Comparison of ENCODE assay signal across 2 worm cellular contexts in the genomic region with DNA sequence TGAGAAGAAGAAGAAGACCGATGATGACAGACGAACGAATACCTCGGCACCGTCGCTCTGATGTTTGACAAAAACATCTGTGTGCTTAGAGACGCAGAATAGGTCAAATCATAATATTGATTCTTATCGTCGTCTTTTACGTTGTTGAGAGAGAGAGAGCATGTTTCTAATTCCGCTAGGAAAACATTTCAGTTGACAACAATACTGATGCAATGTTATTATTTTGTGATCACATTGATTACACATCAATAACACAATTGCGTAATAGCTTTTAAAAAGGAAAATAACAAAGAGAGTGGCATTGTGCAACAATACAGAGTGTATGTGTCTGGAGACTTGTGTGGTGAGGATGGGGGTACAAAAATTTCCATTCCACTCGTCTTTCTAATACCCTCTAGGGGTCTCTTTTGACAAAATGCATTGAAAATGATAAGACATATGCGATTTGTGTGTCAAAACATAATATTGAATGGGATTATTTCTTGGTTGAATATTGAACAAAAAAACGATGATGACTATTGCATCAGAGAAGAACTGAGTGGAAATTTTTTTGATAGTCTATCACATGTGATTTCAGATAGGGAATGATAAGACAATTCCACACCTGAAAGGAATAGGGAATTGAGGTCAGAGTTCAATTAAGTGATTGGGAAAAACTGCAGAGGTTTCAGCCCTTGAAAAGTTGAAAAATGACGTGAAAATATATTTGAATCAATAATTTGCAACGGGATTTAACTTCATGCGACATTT.
TF ChIP-seq lines count a peak whose summit lies in the region.

No protein-coding gene starts in this region.

TF ChIP-seq in whole organism, L1 larva, 84 proteins besides CTCF, POLR2A, EP300 and RAD21 (continued from another document):
- TF ChIP-seq ztf-4 (tag; optimal IDR thresholded peaks at IDR 0.05; lab: Kevin White, UChicago), result no peak
TF ChIP-seq in whole organism, L1 larva: peak in this region for 3.

TF ChIP-seq in whole organism, L4 larva, 104 proteins besides CTCF, POLR2A, EP300 and RAD21 (continued from another document):
- TF ChIP-seq lsy-2 (tag; optimal IDR thresholded peaks at IDR 0.05; lab: Kevin White, UChicago), result peak in 1 of 2 experiments; percentile 18
- TF ChIP-seq hlh-11 (tag; optimal IDR thresholded peaks at IDR 0.05; lab: Kevin White, UChicago), result peak; percentile 33
- peak; percentile 36 for TF ChIP-seq cey-2 (tag; optimal IDR thresholded peaks at IDR 0.05; lab: Kevin White, UChicago; ENCODE audit: borderline replicate concordance, insufficient read depth)
- TF ChIP-seq mep-1 (tag; optimal IDR thresholded peaks at IDR 0.05; lab: Kevin White, UChicago), result peak; percentile 10
- TF ChIP-seq ztf-11 (tag; optimal IDR thresholded peaks at IDR 0.05; lab: Kevin White, UChicago), result no peak
- TF ChIP-seq ama-1 (optimal IDR thresholded peaks at IDR 0.05; lab: Kevin White, UChicago), result no peak
- peak; percentile 34; the same call in 1 of the 2 replicates for TF ChIP-seq dmd-6 (GFP tag; IDR thresholded peaks at IDR 0.05; lab: Robert Waterston, UW)
- peak; percentile 42 for TF ChIP-seq mes-2 (tag; optimal IDR thresholded peaks at IDR 0.05; lab: Kevin White, UChicago; ENCODE audit: poor library complexity, severe bottlenecking)
TF ChIP-seq in whole organism, L4 larva: peak in this region for 14.
